Worm (Caenorhabditis elegans) whole organism, late embryonic: ENCODE results near the gene ins-17.

Experiments
- F13H6.1 ChIP-seq: sonication (generic microtip); optimal IDR thresholded peaks from 2 replicates; lab custom pipeline; 2016; ENCODE audit warnings: missing genetic modification characterization, missing compliant biosample characterization
- ama-1 ChIP-seq: fragments of 150-350 bp; optimal IDR thresholded peaks from 2 replicates; lab custom pipeline; 2014
- ceh-18 ChIP-seq: sonication (generic microtip); optimal IDR thresholded peaks from 2 replicates; lab custom pipeline; 2016; ENCODE audit warnings: missing genetic modification characterization, missing compliant biosample characterization
- ceh-24 ChIP-seq: sonication (generic microtip); optimal IDR thresholded peaks from 2 replicates; lab custom pipeline; 2016; ENCODE audit warnings: mild to moderate bottlenecking, missing genetic modification characterization, missing compliant biosample characterization
- dve-1 ChIP-seq: sonication (generic microtip); optimal IDR thresholded peaks from 2 replicates; lab custom pipeline; 2017; ENCODE audit warnings: antibody characterized with exemption, mild to moderate bottlenecking, missing genetic modification characterization, missing compliant biosample characterization
- ets-4 ChIP-seq: sonication (generic microtip); optimal IDR thresholded peaks from 2 replicates; lab custom pipeline; 2016; ENCODE audit warnings: missing genetic modification characterization, missing compliant biosample characterization
- fkh-10 ChIP-seq: fragments of 150-350 bp; optimal IDR thresholded peaks from 2 replicates; lab custom pipeline; 2014; ENCODE audit warnings: missing biosample characterization, missing genetic modification reagents, missing genetic modification characterization
- lim-6 ChIP-seq: sonication (generic microtip); optimal IDR thresholded peaks from 2 replicates; lab custom pipeline; 2016; ENCODE audit warnings: missing genetic modification characterization, missing compliant biosample characterization
- nhr-11 ChIP-seq: fragments of 150-350 bp; optimal IDR thresholded peaks from 2 replicates; lab custom pipeline; 2014; ENCODE audit warnings: missing biosample characterization, missing genetic modification characterization
- pha-4 ChIP-seq: fragments of 150-350 bp; optimal IDR thresholded peaks from 2 replicates; lab custom pipeline; 2018; ENCODE audit warnings: missing biosample characterization, missing genetic modification reagents, missing genetic modification characterization
- pqm-1 ChIP-seq: sonication (generic microtip); optimal IDR thresholded peaks from 2 replicates; lab custom pipeline; 2016; ENCODE audit warnings: missing genetic modification characterization, missing compliant biosample characterization
- unc-55 ChIP-seq: sonication (generic microtip); optimal IDR thresholded peaks from 2 replicates; lab custom pipeline; 2017; ENCODE audit warnings: missing biosample characterization, missing genetic modification reagents, missing genetic modification characterization
- zip-5 ChIP-seq: sonication (generic microtip); optimal IDR thresholded peaks from 2 replicates; lab custom pipeline; 2016; ENCODE audit warnings: missing genetic modification characterization, missing compliant biosample characterization

ce11 chrIII:4524071-4524470, 46.7 kb upstream of the ins-17 start:
- TF ChIP-seq pqm-1 (no peak), ets-4 (tag; lab: Kevin White, UChicago) (no peak), zip-5 (tag; lab: Kevin White, UChicago) (no peak), pha-4 (tag; lab: Kevin White, UChicago) (no peak), nhr-11 (tag; lab: Kevin White, UChicago) (no peak), fkh-10 (GFP tag; lab: Kevin White, UChicago) (no peak), lim-6 (tag; lab: Kevin White, UChicago) (no peak), dve-1 (tag; lab: Kevin White, UChicago) (no peak), ceh-24 (tag; lab: Kevin White, UChicago) (no peak), F13H6.1 (tag; lab: Kevin White, UChicago) (no peak), ama-1 (lab: Kevin White, UChicago) (no peak), ceh-18 (no peak), unc-55 (GFP tag; lab: Kevin White, UChicago) (no peak)
